Fruit fly (Drosophila melanogaster) whole organism, embryonic: ENCODE measurements around the gene retinin.

Experiments
- Abd-B ChIP-seq: fragments of 200-800 bp; sonication (Bioruptor generic); optimal IDR thresholded peaks from 2 replicates; lab custom pipeline; 2018; ENCODE audit warnings: missing biosample characterization, mild to moderate bottlenecking, missing genetic modification characterization, moderate library complexity
- Atf3 ChIP-seq: fragments of 200-800 bp; sonication (Bioruptor generic); optimal IDR thresholded peaks from 3 replicates; lab custom pipeline; 2016; ENCODE audit warnings: missing biosample characterization, missing genetic modification characterization
- Blimp-1 ChIP-seq: fragments of 200-800 bp; sonication (Bioruptor generic); optimal IDR thresholded peaks from 3 replicates; lab custom pipeline; 2018; ENCODE audit warnings: missing biosample characterization, missing genetic modification characterization, mild to moderate bottlenecking, moderate library complexity, missing genetic modification reagents
- CG10267 ChIP-seq: fragments of 200-800 bp; sonication (Bioruptor generic); optimal IDR thresholded peaks from 2 replicates; lab custom pipeline; 2018; ENCODE audit warnings: missing biosample characterization, mild to moderate bottlenecking, missing genetic modification characterization, moderate library complexity
- CG10321 ChIP-seq: fragments of 200-800 bp; sonication (Bioruptor generic); IDR thresholded peaks from 2 replicates; pipeline ENCODE4 v1.3.6; 2022; ENCODE audit warnings: missing biosample characterization, missing genetic modification characterization
- CG10366 ChIP-seq: fragments of 200-800 bp; sonication (Bioruptor generic); IDR thresholded peaks from 2 replicates; pipeline ENCODE4 v1.3.6; 2022; ENCODE audit warnings: missing biosample characterization, missing genetic modification characterization
- CG10565 ChIP-seq: fragments of 200-800 bp; sonication (Bioruptor generic); optimal IDR thresholded peaks from 3 replicates; lab custom pipeline; 2016; ENCODE audit warnings: missing biosample characterization, mild to moderate bottlenecking, missing genetic modification characterization
- CG10959 ChIP-seq: fragments of 200-800 bp; sonication (Bioruptor generic); IDR thresholded peaks from 2 replicates; pipeline ENCODE4 v1.3.6; 2022; ENCODE audit warnings: missing biosample characterization, missing genetic modification characterization
- CG11398 ChIP-seq: fragments of 200-800 bp; sonication (Bioruptor generic); optimal IDR thresholded peaks from 2 replicates; lab custom pipeline; 2016; ENCODE audit warnings: missing biosample characterization, missing genetic modification characterization
- CG11695 ChIP-seq: fragments of 200-800 bp; sonication (Bioruptor generic); IDR thresholded peaks from 3 replicates; pipeline ENCODE4 v1.3.6; 2022; ENCODE audit warnings: missing biosample characterization, missing genetic modification characterization
- CG11696 ChIP-seq: fragments of 200-800 bp; sonication (Bioruptor generic); IDR thresholded peaks from 2 replicates; pipeline ENCODE4 v1.3.6; 2022; ENCODE audit warnings: missing biosample characterization, missing genetic modification characterization
- CG12104 ChIP-seq: fragments of 200-800 bp; sonication (Bioruptor generic); optimal IDR thresholded peaks from 3 replicates; lab custom pipeline; 2016; ENCODE audit warnings: missing biosample characterization, missing genetic modification characterization
- CG12219 ChIP-seq: fragments of 200-800 bp; sonication (Bioruptor generic); optimal IDR thresholded peaks from 3 replicates; lab custom pipeline; 2018; ENCODE audit warnings: missing biosample characterization, mild to moderate bottlenecking, missing genetic modification characterization
- CG12391 ChIP-seq: fragments of 200-800 bp; sonication (Bioruptor generic); optimal IDR thresholded peaks from 3 replicates; lab custom pipeline; 2018; ENCODE audit warnings: missing biosample characterization, mild to moderate bottlenecking, missing genetic modification characterization, moderate library complexity
- CG12744 ChIP-seq: fragments of 200-800 bp; sonication (Bioruptor generic); optimal IDR thresholded peaks from 2 replicates; lab custom pipeline; 2016; ENCODE audit warnings: missing biosample characterization, missing genetic modification characterization
- CG12769 ChIP-seq: fragments of 200-800 bp; sonication (Bioruptor generic); optimal IDR thresholded peaks from 2 replicates; lab custom pipeline; 2019; ENCODE audit warnings: missing biosample characterization, mild to moderate bottlenecking, missing genetic modification characterization, moderate library complexity
- CG12942 ChIP-seq: fragments of 200-800 bp; sonication (Bioruptor generic); optimal IDR thresholded peaks from 3 replicates; lab custom pipeline; 2016; ENCODE audit warnings: missing biosample characterization, missing genetic modification characterization
- CG13624 ChIP-seq: fragments of 200-800 bp; sonication (Bioruptor generic); optimal IDR thresholded peaks from 2 replicates; lab custom pipeline; 2016; ENCODE audit warnings: missing biosample characterization, missing genetic modification characterization
- CG15011 ChIP-seq: fragments of 200-800 bp; sonication (Bioruptor generic); optimal IDR thresholded peaks from 3 replicates; lab custom pipeline; 2018; ENCODE audit warnings: missing biosample characterization, mild to moderate bottlenecking, missing genetic modification characterization
- CG15269 ChIP-seq: fragments of 200-800 bp; sonication (Bioruptor generic); optimal IDR thresholded peaks from 2 replicates; lab custom pipeline; 2018; ENCODE audit warnings: missing biosample characterization, mild to moderate bottlenecking, missing genetic modification characterization, moderate library complexity
- CG16863 ChIP-seq: fragments of 200-800 bp; sonication (Bioruptor generic); optimal IDR thresholded peaks from 3 replicates; lab custom pipeline; 2016; ENCODE audit warnings: missing biosample characterization, missing genetic modification characterization
- CG3847 ChIP-seq: fragments of 200-800 bp; sonication (Bioruptor generic); IDR thresholded peaks from 2 replicates; pipeline ENCODE4 v1.3.6; 2022; ENCODE audit warnings: missing biosample characterization, missing genetic modification characterization
- CG5953 ChIP-seq: fragments of 200-800 bp; sonication (Bioruptor generic); IDR thresholded peaks from 2 replicates; pipeline ENCODE4 v1.3.6; 2022; ENCODE audit warnings: missing biosample characterization, missing genetic modification characterization
- CG6683 ChIP-seq: fragments of 200-800 bp; sonication (Bioruptor generic); optimal IDR thresholded peaks from 2 replicates; lab custom pipeline; 2017; ENCODE audit warnings: missing biosample characterization, mild to moderate bottlenecking, missing genetic modification characterization, missing genetic modification reagents
- CG6765 ChIP-seq: fragments of 200-800 bp; sonication (Bioruptor generic); optimal IDR thresholded peaks from 3 replicates; lab custom pipeline; 2017; ENCODE audit warnings: missing biosample characterization, mild to moderate bottlenecking, missing genetic modification characterization
- CG7556 ChIP-seq: fragments of 200-800 bp; sonication (Bioruptor generic); optimal IDR thresholded peaks from 2 replicates; lab custom pipeline; 2017; ENCODE audit warnings: missing biosample characterization, mild to moderate bottlenecking, missing genetic modification characterization
- CG7786 ChIP-seq: fragments of 200-800 bp; sonication (Bioruptor generic); optimal IDR thresholded peaks from 2 replicates; lab custom pipeline; 2016; ENCODE audit warnings: missing biosample characterization, missing genetic modification characterization
- CG8478 ChIP-seq: fragments of >200 bp; optimal IDR thresholded peaks from 2 replicates; lab custom pipeline; 2018
- CG8924 ChIP-seq: fragments of 200-800 bp; optimal IDR thresholded peaks from 3 replicates; lab custom pipeline; 2019; ENCODE audit warnings: missing biosample characterization, mild to moderate bottlenecking, missing genetic modification characterization, moderate library complexity
- CG9215 ChIP-seq: fragments of 200-800 bp; sonication (Bioruptor generic); IDR thresholded peaks from 2 replicates; pipeline ENCODE4 v1.3.6; 2022; ENCODE audit warnings: missing biosample characterization, missing genetic modification characterization
- Chrac-16 ChIP-seq: fragments of 200-800 bp; sonication (Bioruptor generic); optimal IDR thresholded peaks from 3 replicates; lab custom pipeline; 2016; ENCODE audit warnings: missing biosample characterization, missing genetic modification characterization
- Dll ChIP-seq: fragments of 200-800 bp; sonication (Bioruptor generic); IDR thresholded peaks from 4 replicates; pipeline ENCODE4 v1.3.6; 2022; ENCODE audit warnings: missing biosample characterization, missing genetic modification characterization; ENCODE audit not compliant: partially characterized antibody
- Nf-YC ChIP-seq: fragments of 200-800 bp; optimal IDR thresholded peaks from 3 replicates; lab custom pipeline; 2019; ENCODE audit warnings: missing biosample characterization, mild to moderate bottlenecking, missing genetic modification characterization, moderate library complexity
- Oaz ChIP-seq: fragments of 200-800 bp; sonication (Bioruptor generic); IDR thresholded peaks from 2 replicates; pipeline ENCODE4 v1.3.6; 2022; ENCODE audit warnings: missing biosample characterization, missing genetic modification characterization
- Oli ChIP-seq: fragments of 200-800 bp; sonication (Bioruptor generic); optimal IDR thresholded peaks from 2 replicates; lab custom pipeline; 2018; ENCODE audit warnings: missing biosample characterization, mild to moderate bottlenecking, missing genetic modification characterization, moderate library complexity
- ac ChIP-seq: fragments of 200-800 bp; sonication (Bioruptor generic); optimal IDR thresholded peaks from 3 replicates; lab custom pipeline; 2017; ENCODE audit warnings: missing biosample characterization, mild to moderate bottlenecking, missing genetic modification characterization
- al ChIP-seq: fragments of 200-800 bp; sonication (Bioruptor generic); IDR thresholded peaks from 2 replicates; pipeline ENCODE4 v1.3.6; 2022; ENCODE audit warnings: missing biosample characterization, missing genetic modification characterization
- chinmo ChIP-seq: fragments of 200-800 bp; sonication (Bioruptor generic); IDR thresholded peaks from 4 replicates; pipeline ENCODE4 v1.3.6; 2022; ENCODE audit warnings: missing biosample characterization, missing genetic modification characterization; ENCODE audit not compliant: partially characterized antibody
- grn ChIP-seq: fragments of 200-800 bp; sonication (Bioruptor generic); optimal IDR thresholded peaks from 3 replicates; lab custom pipeline; 2017; ENCODE audit warnings: missing biosample characterization, missing genetic modification characterization
- gsb ChIP-seq: fragments of 200-800 bp; sonication (Bioruptor generic); IDR thresholded peaks from 2 replicates; pipeline ENCODE4 v1.3.6; 2022; ENCODE audit warnings: missing biosample characterization, missing genetic modification characterization
- hkb ChIP-seq, 2 experiments: fragments of 200-800 bp in 1 of 2; fragments of >200 bp in 1 of 2; sonication (Bioruptor generic) in 1 of 2; IDR thresholded peaks in 1 of 2; optimal IDR thresholded peaks in 1 of 2; 2 replicates each; pipeline versions ENCODE4 v1.3.6 to Lab custom; 2017 to 2022; ENCODE audit warnings: missing biosample characterization in 1 of 2, missing genetic modification characterization in 1 of 2
- lmd ChIP-seq: fragments of 200-800 bp; sonication (Bioruptor generic); IDR thresholded peaks from 2 replicates; pipeline ENCODE4 v1.3.6; 2022; ENCODE audit warnings: missing biosample characterization, missing genetic modification characterization
- mam ChIP-seq: fragments of 200-800 bp; sonication (Bioruptor generic); optimal IDR thresholded peaks from 3 replicates; lab custom pipeline; 2016; ENCODE audit warnings: missing biosample characterization, missing genetic modification characterization
- nom ChIP-seq: fragments of 200-800 bp; sonication (Bioruptor generic); optimal IDR thresholded peaks from 2 replicates; lab custom pipeline; 2017; ENCODE audit warnings: missing biosample characterization, missing genetic modification characterization, mild to moderate bottlenecking, moderate library complexity, missing genetic modification reagents
- pho ChIP-seq: fragments of 200-800 bp; sonication (Bioruptor generic); optimal IDR thresholded peaks from 2 replicates; lab custom pipeline; 2016; ENCODE audit warnings: missing biosample characterization, missing genetic modification characterization
- seq ChIP-seq: fragments of 200-800 bp; sonication (Bioruptor generic); IDR thresholded peaks from 2 replicates; pipeline ENCODE4 v1.3.6; 2022; ENCODE audit warnings: missing biosample characterization, missing genetic modification characterization
- so ChIP-seq: fragments of 200-800 bp; sonication (Bioruptor generic); IDR thresholded peaks from 3 replicates; pipeline ENCODE4 v1.3.6; 2022; ENCODE audit warnings: missing biosample characterization, missing genetic modification characterization
- tgo ChIP-seq: fragments of 200-800 bp; sonication (Bioruptor generic); IDR thresholded peaks from 3 replicates; pipeline ENCODE4 v1.3.6; 2022; ENCODE audit warnings: missing biosample characterization, missing genetic modification characterization
- ttk ChIP-seq: fragments of 200-800 bp; sonication (Bioruptor generic); IDR thresholded peaks from 2 replicates; pipeline ENCODE4 v2.1.2; 2022; ENCODE audit warnings: missing biosample characterization, missing genetic modification characterization
- zen2 ChIP-seq: fragments of 200-800 bp; sonication (Bioruptor generic); IDR thresholded peaks from 3 replicates; pipeline ENCODE4 v1.3.6; 2022; ENCODE audit warnings: missing biosample characterization, missing genetic modification characterization; ENCODE audit not compliant: partially characterized antibody
- zf30C ChIP-seq: fragments of 200-800 bp; sonication (Bioruptor generic); optimal IDR thresholded peaks from 3 replicates; lab custom pipeline; 2018; ENCODE audit warnings: missing biosample characterization, mild to moderate bottlenecking, missing genetic modification characterization

Gene retinin

DNA sequence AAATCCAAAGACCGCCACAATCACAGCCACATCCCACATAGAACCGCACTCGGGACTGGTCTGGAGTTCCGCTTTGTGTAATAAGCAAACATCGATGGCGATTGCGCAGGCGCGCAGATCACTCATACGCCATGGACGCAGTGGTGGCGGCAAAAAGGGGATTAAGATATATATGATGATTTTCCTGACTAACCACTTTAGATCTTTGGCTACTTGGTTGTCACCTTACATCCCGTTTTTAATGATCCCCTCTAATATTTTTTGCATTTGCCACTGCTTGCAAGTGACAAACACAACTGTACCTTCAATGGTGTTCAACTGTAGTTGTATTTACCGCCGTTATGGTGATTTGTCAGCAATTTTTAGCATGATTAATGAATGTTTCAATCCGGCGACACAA, 21.8 kb upstream of the retinin start (continued):
- TF ChIP-seq CG12219 (GFP tag; lab: Kevin White, UChicago): no peak
- TF ChIP-seq Nf-YC (tag; lab: Kevin White, UChicago): no peak
- no peak for TF ChIP-seq CG10321 (GFP tag; lab: Robert Waterston, UW)
- no peak for TF ChIP-seq Dll (GFP tag; lab: Robert Waterston, UW)
- no peak for TF ChIP-seq CG8478 (lab: Kevin White, UChicago)
- no peak for TF ChIP-seq CG7786 (GFP tag; lab: Kevin White, UChicago)
- TF ChIP-seq CG15269 (tag; lab: Kevin White, UChicago): peak; percentile 10
- TF ChIP-seq pho (GFP tag; lab: Kevin White, UChicago): peak; percentile 4
- no peak for TF ChIP-seq CG13624 (GFP tag; lab: Kevin White, UChicago)
- TF ChIP-seq al (GFP tag; lab: Robert Waterston, UW): 0 out of 2 replicates have a peak, but pooled peaks have one; percentile 25
- no peak for TF ChIP-seq Chrac-16 (GFP tag; lab: Kevin White, UChicago)
- no peak for TF ChIP-seq gsb
- TF ChIP-seq Oli (tag; lab: Kevin White, UChicago): no peak
- no peak for TF ChIP-seq CG12391 (tag; lab: Kevin White, UChicago)
- TF ChIP-seq CG3847: peak; percentile 26; the same call in 1 of the 2 replicates
- TF ChIP-seq ttk (GFP tag; lab: Robert Waterston, UW): no peak
- TF ChIP-seq CG10565 (GFP tag; lab: Kevin White, UChicago): no peak
- no peak for TF ChIP-seq nom (GFP tag; lab: Kevin White, UChicago)
- no peak for TF ChIP-seq CG11695
- TF ChIP-seq hkb (optimal IDR thresholded peaks at IDR 0.05; lab: Kevin White, UChicago): no peak
- TF ChIP-seq hkb (GFP tag; IDR thresholded peaks at IDR 0.05; lab: Robert Waterston, UW): 0 out of 2 replicates have a peak, but pooled peaks have one; percentile 31
- TF ChIP-seq CG10366 (GFP tag; lab: Robert Waterston, UW): 0 out of 2 replicates have a peak, but pooled peaks have one; percentile 13
- TF ChIP-seq zen2: no peak
- no peak for TF ChIP-seq CG12942 (GFP tag; lab: Kevin White, UChicago)
- TF ChIP-seq Blimp-1 (GFP tag; lab: Kevin White, UChicago): no peak
- TF ChIP-seq CG12104 (GFP tag; lab: Kevin White, UChicago): no peak
- no peak for TF ChIP-seq CG10267 (tag; lab: Kevin White, UChicago)
- TF ChIP-seq CG9215 (GFP tag; lab: Robert Waterston, UW): peak; percentile 42
- no peak for TF ChIP-seq CG15011 (GFP tag; lab: Kevin White, UChicago)
- no peak for TF ChIP-seq CG12744
- TF ChIP-seq CG10959 (GFP tag; lab: Robert Waterston, UW): no peak
- no peak for TF ChIP-seq grn (GFP tag; lab: Kevin White, UChicago)
- TF ChIP-seq CG16863 (GFP tag; lab: Kevin White, UChicago): no peak
- no peak for TF ChIP-seq CG11398
- TF ChIP-seq CG8924 (tag; lab: Kevin White, UChicago): no peak
- TF ChIP-seq Abd-B (GFP tag; lab: Kevin White, UChicago): no peak
- no peak for TF ChIP-seq Atf3 (GFP tag; lab: Kevin White, UChicago)
- no peak for TF ChIP-seq so
- peak; percentile 32 for TF ChIP-seq mam
- TF ChIP-seq seq (GFP tag; lab: Robert Waterston, UW): no peak
- TF ChIP-seq CG5953 (GFP tag; lab: Robert Waterston, UW): no peak
- TF ChIP-seq zf30C (GFP tag; lab: Kevin White, UChicago): no peak
- TF ChIP-seq CG7556: no peak
- TF ChIP-seq ac (GFP tag; lab: Kevin White, UChicago): no peak
- no peak; the same call in 2 of the 3 replicates for TF ChIP-seq tgo (GFP tag; lab: Robert Waterston, UW)
- no peak for TF ChIP-seq Oaz
- peak; percentile 54 for TF ChIP-seq CG12769 (tag; lab: Kevin White, UChicago)
- TF ChIP-seq chinmo: 0 out of 4 replicates have a peak, but pooled peaks have one; percentile 24
- no peak for TF ChIP-seq CG11696 (GFP tag; lab: Robert Waterston, UW)
- TF ChIP-seq lmd: peak; percentile 39; the same call in 1 of the 2 replicates
- no peak for TF ChIP-seq CG6683 (GFP tag; lab: Kevin White, UChicago)
- no peak for TF ChIP-seq CG6765 (GFP tag; lab: Kevin White, UChicago)
